Fruit fly (Drosophila melanogaster) whole organism, embryonic: ENCODE data around the gene CG4462.
A peak's percentile ranks its signal among the peaks of the same experiment; 100 is the strongest.

Source experiments
- BEAF-32 ChIP-seq: fragments of 200-800 bp; sonication (Bioruptor generic); optimal IDR thresholded peaks from 3 replicates; lab custom pipeline; 2017; ENCODE audit warnings: missing biosample characterization, missing genetic modification characterization, mild to moderate bottlenecking, moderate library complexity, missing genetic modification reagents
- Blimp-1 ChIP-seq: fragments of 200-800 bp; sonication (Bioruptor generic); optimal IDR thresholded peaks from 3 replicates; lab custom pipeline; 2018; ENCODE audit warnings: missing biosample characterization, missing genetic modification characterization, mild to moderate bottlenecking, moderate library complexity, missing genetic modification reagents
- BtbVII ChIP-seq: fragments of 200-800 bp; sonication (Bioruptor generic); optimal IDR thresholded peaks from 3 replicates; lab custom pipeline; 2017; ENCODE audit warnings: missing biosample characterization, mild to moderate bottlenecking, missing genetic modification characterization
- CG10274 ChIP-seq: fragments of 200-800 bp; sonication (Bioruptor generic); optimal IDR thresholded peaks from 3 replicates; lab custom pipeline; 2017; ENCODE audit warnings: missing biosample characterization, mild to moderate bottlenecking, missing genetic modification characterization
- CG10366 ChIP-seq: fragments of 200-800 bp; sonication (Bioruptor generic); IDR thresholded peaks from 2 replicates; pipeline ENCODE4 v1.3.6; 2022; ENCODE audit warnings: missing biosample characterization, missing genetic modification characterization
- CG10979 ChIP-seq: fragments of 200-800 bp; sonication (Bioruptor generic); optimal IDR thresholded peaks from 2 replicates; lab custom pipeline; 2018; ENCODE audit warnings: missing biosample characterization, mild to moderate bottlenecking, missing genetic modification characterization, moderate library complexity
- CG11723 ChIP-seq: fragments of 200-800 bp; sonication (Bioruptor generic); optimal IDR thresholded peaks from 2 replicates; lab custom pipeline; 2017; ENCODE audit warnings: missing biosample characterization, mild to moderate bottlenecking, missing genetic modification characterization
- CG14965 ChIP-seq: fragments of 200-800 bp; sonication (Bioruptor generic); optimal IDR thresholded peaks from 2 replicates; lab custom pipeline; 2016; ENCODE audit warnings: missing biosample characterization, missing genetic modification characterization, borderline replicate concordance
- CG15479 ChIP-seq: fragments of 200-800 bp; sonication (Bioruptor generic); optimal IDR thresholded peaks from 3 replicates; lab custom pipeline; 2019; ENCODE audit warnings: missing biosample characterization, mild to moderate bottlenecking, missing genetic modification characterization, moderate library complexity
- CG17359 ChIP-seq: fragments of 200-800 bp; sonication (Bioruptor generic); optimal IDR thresholded peaks from 3 replicates; lab custom pipeline; 2018; ENCODE audit warnings: missing biosample characterization, mild to moderate bottlenecking, missing genetic modification characterization, moderate library complexity
- CG17361 ChIP-seq: fragments of 200-800 bp; sonication (Bioruptor generic); IDR thresholded peaks from 3 replicates; pipeline ENCODE4 v1.3.6; 2022; ENCODE audit warnings: missing biosample characterization, missing genetic modification characterization
- CG18599 ChIP-seq: fragments of 200-800 bp; sonication (Bioruptor generic); optimal IDR thresholded peaks from 3 replicates; lab custom pipeline; 2017; ENCODE audit warnings: missing biosample characterization, missing genetic modification characterization, mild to moderate bottlenecking, moderate library complexity, missing genetic modification reagents
- CG2116 ChIP-seq: fragments of 200-800 bp; sonication (Bioruptor generic); optimal IDR thresholded peaks from 3 replicates; lab custom pipeline; 2018; ENCODE audit warnings: missing biosample characterization, mild to moderate bottlenecking, missing genetic modification characterization
- CG2678 ChIP-seq: fragments of 200-800 bp; sonication (Bioruptor generic); optimal IDR thresholded peaks from 3 replicates; lab custom pipeline; 2019; ENCODE audit warnings: missing biosample characterization, mild to moderate bottlenecking, missing genetic modification characterization, moderate library complexity
- CG2875 ChIP-seq: fragments of 200-800 bp; sonication (Bioruptor generic); optimal IDR thresholded peaks from 2 replicates; lab custom pipeline; 2017; ENCODE audit warnings: missing biosample characterization, mild to moderate bottlenecking, missing genetic modification characterization, missing genetic modification reagents
- CG31388 ChIP-seq: fragments of 200-800 bp; sonication (Bioruptor generic); optimal IDR thresholded peaks from 2 replicates; lab custom pipeline; 2016; ENCODE audit warnings: missing biosample characterization, missing genetic modification characterization
- CG34376 ChIP-seq: fragments of 200-800 bp; sonication (Bioruptor generic); optimal IDR thresholded peaks from 2 replicates; lab custom pipeline; 2018; ENCODE audit warnings: missing biosample characterization, mild to moderate bottlenecking, missing genetic modification characterization
- CG4360 ChIP-seq: fragments of 200-800 bp; sonication (Bioruptor generic); IDR thresholded peaks from 2 replicates; pipeline ENCODE4 v1.3.6; 2022; ENCODE audit warnings: missing biosample characterization, missing genetic modification characterization
- CG4707 ChIP-seq: fragments of 200-800 bp; sonication (Bioruptor generic); optimal IDR thresholded peaks from 2 replicates; lab custom pipeline; 2018; ENCODE audit warnings: missing biosample characterization, mild to moderate bottlenecking, missing genetic modification characterization, moderate library complexity
- CG8944 ChIP-seq: fragments of 200-800 bp; sonication (Bioruptor generic); optimal IDR thresholded peaks from 3 replicates; lab custom pipeline; 2016; ENCODE audit warnings: missing biosample characterization, missing genetic modification characterization
- CG9609 ChIP-seq: fragments of 200-800 bp; sonication (Bioruptor generic); optimal IDR thresholded peaks from 3 replicates; lab custom pipeline; 2016; ENCODE audit warnings: missing biosample characterization, missing genetic modification characterization
- D19B ChIP-seq: fragments of 200-800 bp; sonication (Bioruptor generic); optimal IDR thresholded peaks from 2 replicates; lab custom pipeline; 2017; ENCODE audit warnings: missing biosample characterization, mild to moderate bottlenecking, missing genetic modification characterization
- Dip2 ChIP-seq: fragments of 200-800 bp; sonication (Bioruptor generic); IDR thresholded peaks from 2 replicates; pipeline ENCODE4 v1.3.6; 2022; ENCODE audit warnings: missing biosample characterization, missing genetic modification characterization
- Elba2 ChIP-seq: fragments of 200-800 bp; sonication (Bioruptor generic); optimal IDR thresholded peaks from 3 replicates; lab custom pipeline; 2016; ENCODE audit warnings: missing biosample characterization, missing genetic modification characterization
- Ets97D ChIP-seq: fragments of 200-800 bp; sonication (Bioruptor generic); optimal IDR thresholded peaks from 3 replicates; lab custom pipeline; 2016; ENCODE audit warnings: missing biosample characterization, missing genetic modification characterization
- HmgZ ChIP-seq: fragments of 200-800 bp; sonication (Bioruptor generic); optimal IDR thresholded peaks from 2 replicates; lab custom pipeline; 2018; ENCODE audit warnings: missing biosample characterization, mild to moderate bottlenecking, missing genetic modification characterization
- Hmx ChIP-seq: fragments of 200-800 bp; sonication (Bioruptor generic); optimal IDR thresholded peaks from 2 replicates; lab custom pipeline; 2016; ENCODE audit warnings: missing biosample characterization, missing genetic modification characterization
- NC2α ChIP-seq: fragments of 200-800 bp; sonication (Bioruptor generic); optimal IDR thresholded peaks from 2 replicates; lab custom pipeline; 2016; ENCODE audit warnings: missing biosample characterization, missing genetic modification characterization
- Nf-YC ChIP-seq: fragments of 200-800 bp; optimal IDR thresholded peaks from 3 replicates; lab custom pipeline; 2019; ENCODE audit warnings: missing biosample characterization, mild to moderate bottlenecking, missing genetic modification characterization, moderate library complexity
- Sin3A ChIP-seq: fragments of >200 bp; optimal IDR thresholded peaks from 2 replicates; lab custom pipeline; 2018
- Trl ChIP-seq, 3 experiments: fragments of >200 bp in 2 of 3; fragments of 200-800 bp in 1 of 3; sonication (Bioruptor generic) in 1 of 3; optimal IDR thresholded peaks; 2 replicates in 1 of 3; 3 replicates in 2 of 3; lab custom pipeline; 2016 to 2017; ENCODE audit warnings: missing biosample characterization in 1 of 3, missing genetic modification characterization in 1 of 3
- br ChIP-seq: fragments of >200 bp; optimal IDR thresholded peaks from 2 replicates; lab custom pipeline; 2017
- chif ChIP-seq, 2 experiments: fragments of 200-800 bp; sonication (Bioruptor generic); optimal IDR thresholded peaks; 3 replicates each; lab custom pipeline; 2016; ENCODE audit warnings: missing biosample characterization in 2 of 2, missing genetic modification characterization in 2 of 2
- crp ChIP-seq, 2 experiments: fragments of 200-800 bp; sonication (Bioruptor generic); optimal IDR thresholded peaks; 2 replicates in 1 of 2; 3 replicates in 1 of 2; lab custom pipeline; 2017; ENCODE audit warnings: missing biosample characterization in 2 of 2, missing genetic modification characterization in 2 of 2, mild to moderate bottlenecking in 1 of 2, moderate library complexity in 1 of 2
- cwo ChIP-seq: fragments of 200-800 bp; sonication (Bioruptor generic); optimal IDR thresholded peaks from 3 replicates; lab custom pipeline; 2017; ENCODE audit warnings: missing biosample characterization, missing genetic modification characterization, mild to moderate bottlenecking, moderate library complexity, missing genetic modification reagents
- fd102C ChIP-seq: fragments of 200-800 bp; sonication (Bioruptor generic); optimal IDR thresholded peaks from 2 replicates; lab custom pipeline; 2018; ENCODE audit warnings: missing biosample characterization, mild to moderate bottlenecking, missing genetic modification characterization, moderate library complexity
- fd64A ChIP-seq: fragments of 200-800 bp; sonication (Bioruptor generic); optimal IDR thresholded peaks from 3 replicates; lab custom pipeline; 2018; ENCODE audit warnings: missing biosample characterization, mild to moderate bottlenecking, missing genetic modification characterization
- fu2 ChIP-seq: fragments of 200-800 bp; sonication (Bioruptor generic); optimal IDR thresholded peaks from 2 replicates; lab custom pipeline; 2016; ENCODE audit warnings: missing biosample characterization, missing genetic modification characterization
- gt ChIP-seq: fragments of 200-800 bp; sonication (Bioruptor generic); IDR thresholded peaks from 2 replicates; pipeline ENCODE4 v1.3.6; 2022; ENCODE audit warnings: missing biosample characterization, missing genetic modification characterization
- hkb ChIP-seq, 2 experiments: fragments of 200-800 bp in 1 of 2; fragments of >200 bp in 1 of 2; sonication (Bioruptor generic) in 1 of 2; IDR thresholded peaks in 1 of 2; optimal IDR thresholded peaks in 1 of 2; 2 replicates each; pipeline versions ENCODE4 v1.3.6 to Lab custom; 2017 to 2022; ENCODE audit warnings: missing biosample characterization in 1 of 2, missing genetic modification characterization in 1 of 2
- kay ChIP-seq: fragments of 200-800 bp; sonication (Bioruptor generic); optimal IDR thresholded peaks from 2 replicates; lab custom pipeline; 2016; ENCODE audit warnings: missing biosample characterization, missing genetic modification characterization
- maf-S ChIP-seq: fragments of 200-800 bp; sonication (Bioruptor generic); optimal IDR thresholded peaks from 2 replicates; lab custom pipeline; 2016; ENCODE audit warnings: missing biosample characterization, missing genetic modification characterization
- nerfin-1 ChIP-seq: fragments of 200-800 bp; sonication (Bioruptor generic); optimal IDR thresholded peaks from 3 replicates; lab custom pipeline; 2019; ENCODE audit warnings: missing biosample characterization, mild to moderate bottlenecking, missing genetic modification characterization, moderate library complexity
- nerfin-2 ChIP-seq: fragments of 200-800 bp; sonication (Bioruptor generic); IDR thresholded peaks from 2 replicates; pipeline ENCODE4 v1.3.6; 2022; ENCODE audit warnings: missing biosample characterization, missing genetic modification characterization; ENCODE audit not compliant: partially characterized antibody
- scrt ChIP-seq: fragments of 200-800 bp; sonication (Bioruptor generic); optimal IDR thresholded peaks from 2 replicates; lab custom pipeline; 2018; ENCODE audit warnings: missing biosample characterization, mild to moderate bottlenecking, missing genetic modification characterization, moderate library complexity
- seq ChIP-seq: fragments of 200-800 bp; sonication (Bioruptor generic); IDR thresholded peaks from 2 replicates; pipeline ENCODE4 v1.3.6; 2022; ENCODE audit warnings: missing biosample characterization, missing genetic modification characterization
- sqz ChIP-seq: fragments of 200-800 bp; sonication (Bioruptor generic); optimal IDR thresholded peaks from 3 replicates; lab custom pipeline; 2018; ENCODE audit warnings: missing biosample characterization, mild to moderate bottlenecking, missing genetic modification characterization
- wdn ChIP-seq: fragments of 200-800 bp; sonication (Bioruptor generic); IDR thresholded peaks from 2 replicates; pipeline ENCODE4 v1.3.6; 2022; ENCODE audit warnings: missing biosample characterization, missing genetic modification characterization
- zfh1 ChIP-seq: fragments of 200-800 bp; sonication (Bioruptor generic); IDR thresholded peaks from 3 replicates; pipeline ENCODE4 v1.3.6; 2022; ENCODE audit warnings: missing biosample characterization, missing genetic modification characterization
- zfh2 ChIP-seq: fragments of 200-800 bp; sonication (Bioruptor generic); optimal IDR thresholded peaks from 2 replicates; lab custom pipeline; 2016; ENCODE audit warnings: missing biosample characterization, missing genetic modification characterization

The CG4462 gene

DNA sequence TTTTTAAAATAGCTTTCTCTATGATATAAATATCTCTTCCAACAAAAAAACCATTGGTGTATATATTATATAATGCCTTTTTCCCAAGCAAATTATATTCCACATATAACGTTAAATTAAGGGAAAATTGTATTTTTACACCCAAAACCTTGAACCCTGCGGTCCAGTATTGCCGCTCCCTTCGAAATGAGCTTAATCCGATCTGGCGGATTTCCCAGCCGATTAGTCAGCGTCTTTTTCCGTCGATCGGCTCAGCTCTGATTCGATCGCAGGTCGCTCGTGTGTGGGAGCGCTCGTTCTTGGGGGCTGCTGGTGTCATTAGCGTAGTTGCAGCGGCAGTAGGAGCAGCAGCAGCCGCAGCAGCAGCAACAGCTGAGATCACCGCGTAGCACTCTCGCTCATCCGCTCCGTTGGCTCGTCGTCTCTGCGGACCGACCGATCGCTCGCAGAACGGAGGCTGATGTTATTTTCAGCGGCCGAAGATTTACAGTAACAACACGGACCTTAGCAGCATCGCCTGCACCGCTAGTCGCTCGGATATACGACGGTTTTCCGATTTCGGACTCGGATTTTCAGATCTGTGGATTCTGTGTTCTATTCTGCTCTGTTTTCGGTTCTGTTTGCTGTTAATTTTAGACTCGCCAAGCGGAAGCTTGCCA, 34.7 kb downstream of the CG4462 start, which contains the start of gene CG4733 (continued):
- no peak for TF ChIP-seq kay (GFP tag; lab: Kevin White, UChicago)
- no peak for TF ChIP-seq CG2875 (GFP tag; lab: Kevin White, UChicago)
- TF ChIP-seq Nf-YC (tag; lab: Kevin White, UChicago) = peak; percentile 12
- no peak for TF ChIP-seq Elba2 (GFP tag; lab: Kevin White, UChicago)
- no peak for TF ChIP-seq br (lab: Kevin White, UChicago)
- no peak for TF ChIP-seq crp (GFP tag; optimal IDR thresholded peaks at IDR 0.05; lab: Kevin White, UChicago)
- TF ChIP-seq CG15479 (GFP tag; lab: Kevin White, UChicago) = no peak
- peak in 1 of 2 experiments; percentile 49 for TF ChIP-seq Trl (optimal IDR thresholded peaks at IDR 0.05; lab: Kevin White, UChicago)
- TF ChIP-seq Trl (GFP tag; optimal IDR thresholded peaks at IDR 0.05; lab: Kevin White, UChicago) = no peak
- TF ChIP-seq nerfin-1 = no peak
- no peak for TF ChIP-seq cwo (GFP tag; lab: Kevin White, UChicago)
- no peak for TF ChIP-seq fu2 (GFP tag; lab: Kevin White, UChicago)
- TF ChIP-seq nerfin-2 (GFP tag; lab: Robert Waterston, UW) = no peak
- TF ChIP-seq CG2678 (tag; lab: Kevin White, UChicago) = peak; percentile 46
- no peak for TF ChIP-seq CG18599 (GFP tag; lab: Kevin White, UChicago)
- TF ChIP-seq Dip2 (GFP tag; lab: Robert Waterston, UW) = no peak
- TF ChIP-seq CG4360 = no peak
- TF ChIP-seq BtbVII (GFP tag; lab: Kevin White, UChicago) = no peak
- no peak for TF ChIP-seq sqz (GFP tag; lab: Kevin White, UChicago)
- TF ChIP-seq CG2116 (GFP tag; lab: Kevin White, UChicago) = no peak
- TF ChIP-seq Blimp-1 = no peak
- TF ChIP-seq CG17361 (GFP tag; lab: Robert Waterston, UW) = no peak
- TF ChIP-seq CG4707 (GFP tag; lab: Kevin White, UChicago) = no peak
- TF ChIP-seq BEAF-32 (GFP tag; lab: Kevin White, UChicago) = peak; percentile 41
- TF ChIP-seq CG34376 = no peak
- TF ChIP-seq CG10979 (tag; lab: Kevin White, UChicago) = no peak
- TF ChIP-seq CG10274 = no peak
- TF ChIP-seq fd64A (GFP tag; lab: Kevin White, UChicago) = no peak
- TF ChIP-seq chif (GFP tag; optimal IDR thresholded peaks at IDR 0.05; lab: Kevin White, UChicago) = no peak
- no peak for TF ChIP-seq CG14965
- TF ChIP-seq CG10366 = no peak
- TF ChIP-seq fd102C (GFP tag; lab: Kevin White, UChicago) = no peak
- TF ChIP-seq CG17359 (tag; lab: Kevin White, UChicago) = no peak
- no peak for TF ChIP-seq CG11723 (GFP tag; lab: Kevin White, UChicago)
- TF ChIP-seq D19B (GFP tag; lab: Kevin White, UChicago) = no peak
- TF ChIP-seq HmgZ = no peak
- no peak for TF ChIP-seq hkb (optimal IDR thresholded peaks at IDR 0.05; lab: Kevin White, UChicago)
- no peak for TF ChIP-seq hkb (GFP tag; IDR thresholded peaks at IDR 0.05; lab: Robert Waterston, UW)
- TF ChIP-seq maf-S (GFP tag; lab: Kevin White, UChicago) = no peak
- no peak for TF ChIP-seq seq (GFP tag; lab: Robert Waterston, UW)
- TF ChIP-seq CG31388 (GFP tag; lab: Kevin White, UChicago) = no peak
- TF ChIP-seq scrt = no peak
- TF ChIP-seq Sin3A (lab: Kevin White, UChicago) = no peak
- no peak for TF ChIP-seq Hmx (GFP tag; lab: Kevin White, UChicago)
- TF ChIP-seq wdn (GFP tag; lab: Robert Waterston, UW) = no peak
- TF ChIP-seq gt (GFP tag; lab: Robert Waterston, UW) = no peak
- no peak for TF ChIP-seq CG8944 (GFP tag; lab: Kevin White, UChicago)
- TF ChIP-seq CG9609 (GFP tag; lab: Kevin White, UChicago) = no peak
- TF ChIP-seq zfh1 (GFP tag; lab: Robert Waterston, UW) = no peak
- TF ChIP-seq Ets97D (GFP tag; lab: Kevin White, UChicago) = no peak
- TF ChIP-seq NC2α (GFP tag; lab: Kevin White, UChicago) = no peak
- no peak for TF ChIP-seq zfh2
